Fruit fly (Drosophila melanogaster): ENCODE measurements around the gene LysP.

dm6 chr3L:1200357-1201051, 18.0 kb downstream of the LysP start, which contains the start of gene mwh:
- TF ChIP-seq gl (tag; optimal IDR thresholded peaks at IDR 0.05) (no peak), fd96Ca (GFP tag; IDR thresholded peaks at IDR 0.05) (no peak)
